Worm (Caenorhabditis elegans) whole organism, late embryonic: ENCODE measurements around the gene pfd-5.

Experiments used
- nhr-232 ChIP-seq: sonication (generic microtip); optimal IDR thresholded peaks from 2 replicates; lab custom pipeline; 2016; ENCODE audit warnings: missing genetic modification characterization, missing compliant biosample characterization
- pqm-1 ChIP-seq: sonication (generic microtip); optimal IDR thresholded peaks from 2 replicates; lab custom pipeline; 2016; ENCODE audit warnings: missing genetic modification characterization, missing compliant biosample characterization
- tbx-2 ChIP-seq: sonication (generic microtip); optimal IDR thresholded peaks from 2 replicates; lab custom pipeline; 2016; ENCODE audit warnings: missing genetic modification characterization, missing compliant biosample characterization

DNA sequence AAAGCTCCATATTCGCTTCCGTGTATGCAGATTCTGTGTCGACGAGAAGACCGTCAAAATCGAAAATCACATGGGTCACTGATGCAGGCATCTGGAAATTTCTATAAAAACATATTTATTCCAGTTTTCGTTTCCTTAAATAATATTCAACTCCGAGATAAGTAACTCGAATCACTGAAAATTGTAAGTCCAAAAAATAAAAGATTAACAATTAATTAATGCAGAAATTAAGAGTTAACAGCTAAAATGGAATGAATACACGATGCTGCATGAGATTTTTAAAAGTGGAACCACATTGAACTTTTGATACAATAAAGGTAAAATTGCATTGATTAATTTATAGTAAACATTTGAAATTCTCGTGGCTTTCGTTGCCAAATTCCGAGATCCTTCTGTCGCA is 32.2 kb upstream of the pfd-5 start, which contains the start of gene R151.10:
- no peak for TF ChIP-seq tbx-2 (tag; lab: Kevin White, UChicago)
- no peak for TF ChIP-seq pqm-1 (tag; lab: Kevin White, UChicago)
- no peak for TF ChIP-seq nhr-232 (tag; lab: Kevin White, UChicago)
